Worm (Caenorhabditis elegans): ENCODE data around the gene dpy-31.

dpy-31 gene

ce11 chrIII:7199467-7199866 is 2.5 kb upstream of the dpy-31 start:
- TF ChIP-seq dve-1 (tag; optimal IDR thresholded peaks at IDR 0.05; ENCODE audit: insufficient read depth), result peak; percentile 17
- peak; percentile 17 for TF ChIP-seq cey-2 (tag; optimal IDR thresholded peaks at IDR 0.05; ENCODE audit: borderline replicate concordance, insufficient read depth)
- TF ChIP-seq nhr-48 (tag; optimal IDR thresholded peaks at IDR 0.05), result no peak
- peak; percentile 25 for TF ChIP-seq mep-1 (tag; optimal IDR thresholded peaks at IDR 0.05)

- TF ChIP-seq aha-1 (tag) (peak; percentile 95), dpl-1 (GFP tag; optimal IDR thresholded peaks at IDR 0.05) (peak; percentile 7), F37D6.2 (tag; optimal IDR thresholded peaks at IDR 0.05) (no peak), nhr-28 (tag; optimal IDR thresholded peaks at IDR 0.05) (peak; percentile 66), mxl-3 (GFP tag; optimal IDR thresholded peaks at IDR 0.05) (peak; percentile 37), ama-1 (optimal IDR thresholded peaks at IDR 0.05) (no peak), tra-1 (GFP tag; IDR thresholded peaks at IDR 0.05) (0 out of 2 replicates have a peak, but pooled peaks have one; percentile 37), hlh-30 (tag; optimal IDR thresholded peaks at IDR 0.05; ENCODE audit: insufficient read depth) (peak; percentile 17), lsy-2 (tag; optimal IDR thresholded peaks at IDR 0.05) (peak in 1 of 2 experiments; percentile 49), daf-19 (GFP tag; conservative IDR thresholded peaks at IDR 0.05) (no peak), mdl-1 (tag; optimal IDR thresholded peaks at IDR 0.05) (peak in 1 of 2 experiments; percentile 50), hlh-11 (tag; optimal IDR thresholded peaks at IDR 0.05) (peak; percentile 35), cey-2 (tag; optimal IDR thresholded peaks at IDR 0.05; ENCODE audit: borderline replicate concordance, insufficient read depth) (peak; percentile 73)
These were observed 1.2 kb downstream of the dpy-31 start for ce11 chrIII:7203130-7203775.

ce11 chrIII:7207903-7208497 is 6.0 kb downstream of the dpy-31 start, which contains the start of gene rpl-6:
Gene rpl-6 (plus strand): TSS chrIII:7208447.
- TF ChIP-seq F10B5.3 (tag; optimal IDR thresholded peaks at IDR 0.05), result no peak
- TF ChIP-seq ama-1 (optimal IDR thresholded peaks at IDR 0.05), result peak; percentile 33
- peak; percentile 77 for TF ChIP-seq lin-13 (GFP tag; optimal IDR thresholded peaks at IDR 0.05)
- peak; percentile 98 to 100 for TF ChIP-seq lsy-2 (tag; optimal IDR thresholded peaks at IDR 0.05)
- peak; percentile 81 for TF ChIP-seq zfp-2 (tag; optimal IDR thresholded peaks at IDR 0.05)
- peak; percentile 91 for TF ChIP-seq mep-1 (tag; optimal IDR thresholded peaks at IDR 0.05)
- 0 out of 2 replicates have a peak, but pooled peaks have one; percentile 32 for TF ChIP-seq ceh-44 (GFP tag; IDR thresholded peaks at IDR 0.05)
- no peak for TF ChIP-seq jun-1 (tag; optimal IDR thresholded peaks at IDR 0.05)
- TF ChIP-seq nhr-48 (tag; optimal IDR thresholded peaks at IDR 0.05), result peak; percentile 24
- no peak for TF ChIP-seq R02D3.7 (tag; optimal IDR thresholded peaks at IDR 0.05)
- no peak for TF ChIP-seq set-16 (GFP tag; IDR thresholded peaks at IDR 0.05)
- TF ChIP-seq attf-4 (tag; optimal IDR thresholded peaks at IDR 0.05), result no peak
- TF ChIP-seq nhr-28 (tag; optimal IDR thresholded peaks at IDR 0.05), result peak; percentile 88
- TF ChIP-seq nhr-10 (tag; optimal IDR thresholded peaks at IDR 0.05), result no peak
- TF ChIP-seq aha-1 (tag), result peak; percentile 99
- TF ChIP-seq nhr-11 (tag; optimal IDR thresholded peaks at IDR 0.05), result peak; percentile 87
- peak in 1 of 2 experiments; percentile 77 for TF ChIP-seq ZK546.5 (tag; optimal IDR thresholded peaks at IDR 0.05)
- TF ChIP-seq saeg-2 (GFP tag; IDR thresholded peaks at IDR 0.05), result no peak
- peak; percentile 85 for TF ChIP-seq dmd-9 (GFP tag; IDR thresholded peaks at IDR 0.05)
- peak; percentile 99 for TF ChIP-seq D1046.2 (GFP tag; IDR thresholded peaks at IDR 0.05)
- peak; percentile 64 for TF ChIP-seq duxl-1 (tag; optimal IDR thresholded peaks at IDR 0.05; ENCODE audit: poor library complexity)
- no peak for TF ChIP-seq mdt-29 (GFP tag; IDR thresholded peaks at IDR 0.05)
- no peak for TF ChIP-seq aly-2 (tag; optimal IDR thresholded peaks at IDR 0.05)
- no peak for TF ChIP-seq nhr-237 (tag; optimal IDR thresholded peaks at IDR 0.05)
- TF ChIP-seq dpl-1 (GFP tag; optimal IDR thresholded peaks at IDR 0.05), result peak; percentile 88
- no peak for TF ChIP-seq cey-2 (tag; optimal IDR thresholded peaks at IDR 0.05; ENCODE audit: borderline replicate concordance, insufficient read depth)
- TF ChIP-seq hlh-11 (tag; optimal IDR thresholded peaks at IDR 0.05), result peak; percentile 74
- TF ChIP-seq nhr-77 (tag; optimal IDR thresholded peaks at IDR 0.05), result peak; percentile 95
- no peak for TF ChIP-seq ceh-28 (tag; optimal IDR thresholded peaks at IDR 0.05)
- TF ChIP-seq mxl-3 (GFP tag; optimal IDR thresholded peaks at IDR 0.05), result peak; percentile 31
- TF ChIP-seq ceh-32 (tag; optimal IDR thresholded peaks at IDR 0.05; ENCODE audit: poor library complexity), result no peak
- no peak for TF ChIP-seq Y105C5A.15 (GFP tag; IDR thresholded peaks at IDR 0.05)
- TF ChIP-seq mdl-1 (tag; optimal IDR thresholded peaks at IDR 0.05), result peak in 1 of 2 experiments; percentile 26
- no peak for TF ChIP-seq egl-43 (GFP tag; IDR thresholded peaks at IDR 0.05)
- TF ChIP-seq ctbp-1 (GFP tag; IDR thresholded peaks at IDR 0.05), result peak; percentile 46; the same call in 1 of the 2 replicates
- TF ChIP-seq unc-62 (GFP tag; optimal IDR thresholded peaks at IDR 0.05 in 1 of 2), result no peak
- no peak for TF ChIP-seq unc-62 (tag; optimal IDR thresholded peaks at IDR 0.05)
- TF ChIP-seq Y5F2A.4 (GFP tag; optimal IDR thresholded peaks at IDR 0.05), result no peak
- TF ChIP-seq ZK337.2 (GFP tag; IDR thresholded peaks at IDR 0.05), result no peak
